Fruit fly (Drosophila melanogaster): ENCODE data around the gene RnrL.

dm6 chr2L:10299077-10299809 lies 28.5 kb downstream of the RnrL start:
- TF ChIP-seq OdsH (GFP tag; optimal IDR thresholded peaks at IDR 0.05) (peak; percentile 17), topi (GFP tag; optimal IDR thresholded peaks at IDR 0.05) (peak; percentile 15), CG4318 (GFP tag; optimal IDR thresholded peaks at IDR 0.05) (no peak), CG6276 (GFP tag; optimal IDR thresholded peaks at IDR 0.05) (no peak), Gug (GFP tag; IDR thresholded peaks at IDR 0.05) (no peak), CG16779 (tag; optimal IDR thresholded peaks at IDR 0.05) (no peak), CG34406 (GFP tag; optimal IDR thresholded peaks at IDR 0.05) (no peak), CG3919 (GFP tag; optimal IDR thresholded peaks at IDR 0.05) (no peak)
